Worm (Caenorhabditis elegans): ENCODE measurements around the gene gem-1.

DNA sequence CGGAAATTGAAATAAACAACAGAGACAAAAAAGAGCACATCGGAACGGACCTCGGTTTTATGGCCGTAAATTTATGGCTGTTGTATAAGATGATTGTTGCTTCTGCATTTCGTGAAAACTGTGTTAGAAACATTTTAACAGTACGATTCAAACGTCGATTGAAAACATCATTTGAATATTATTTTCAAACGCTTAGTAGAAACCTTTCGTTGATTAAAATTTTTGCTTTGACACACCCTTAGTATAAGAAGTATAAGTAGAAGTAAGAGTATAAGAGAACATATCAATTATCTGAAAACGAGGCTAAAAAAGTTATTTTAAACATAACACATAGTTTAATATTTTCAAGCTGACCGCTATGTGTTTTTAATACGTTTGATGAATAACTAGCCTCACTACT lies 8.0 kb upstream of the gem-1 start:
- TF ChIP-seq ama-1 (optimal IDR thresholded peaks at IDR 0.05) (no peak), hmg-4 (GFP tag; optimal IDR thresholded peaks at IDR 0.05) (no peak), flt-1 (GFP tag; IDR thresholded peaks at IDR 0.05) (no peak), ceh-13 (GFP tag; optimal IDR thresholded peaks at IDR 0.05) (no peak), sea-1 (GFP tag; conservative IDR thresholded peaks at IDR 0.05) (no peak), tra-4 (tag; optimal IDR thresholded peaks at IDR 0.05) (no peak), tbx-37 (GFP tag; conservative IDR thresholded peaks at IDR 0.05) (no peak), ceh-36 (tag; optimal IDR thresholded peaks at IDR 0.05) (no peak), hnd-1 (tag; optimal IDR thresholded peaks at IDR 0.05) (no peak), B0310.2 (tag; optimal IDR thresholded peaks at IDR 0.05) (no peak), pes-1 (GFP tag; IDR thresholded peaks at IDR 0.05) (no peak)

All from whole organism, early embryonic.